Worm (Caenorhabditis elegans) whole organism, L1 larva: ENCODE results near the gene Y71H2AM.25.

Source experiments
- fos-1 ChIP-seq: fragments of 150-350 bp; optimal IDR thresholded peaks from 2 replicates; lab custom pipeline; 2014; ENCODE audit warnings: missing biosample characterization, missing genetic modification characterization
- lin-35 ChIP-seq, 2 experiments: fragments of 150-350 bp; optimal IDR thresholded peaks; 2 replicates each; lab custom pipeline; 2014; ENCODE audit warnings: missing biosample characterization in 2 of 2, missing genetic modification characterization in 2 of 2, missing genetic modification reagents in 2 of 2
- tbx-2 ChIP-seq: sonication (generic microtip); optimal IDR thresholded peaks from 2 replicates; lab custom pipeline; 2016; ENCODE audit warnings: missing genetic modification characterization, missing compliant biosample characterization
- ztf-4 ChIP-seq: fragments of 150-350 bp; optimal IDR thresholded peaks from 2 replicates; lab custom pipeline; 2014; ENCODE audit warnings: missing biosample characterization, missing genetic modification characterization

ce11 chrIII:2768635-2769034, 33.6 kb upstream of the Y71H2AM.25 start, which contains the start of gene swsn-3:
- peak; percentile 77 for TF ChIP-seq ztf-4 (tag; lab: Kevin White, UChicago)
- peak; percentile 59 for TF ChIP-seq fos-1 (tag; lab: Kevin White, UChicago)
- TF ChIP-seq lin-35 (GFP tag; optimal IDR thresholded peaks at IDR 0.05; lab: Kevin White, UChicago): peak; percentile 79 to 87
- TF ChIP-seq tbx-2 (tag; lab: Kevin White, UChicago): peak; percentile 89
